Fruit fly (Drosophila melanogaster) whole organism: ENCODE results near the gene CG11106.

Experiments
- CG8478 ChIP-seq: fragments of >200 bp; optimal IDR thresholded peaks from 2 replicates; lab custom pipeline; 2018; ENCODE audit warnings: inconsistent platforms
- Dll ChIP-seq: fragments of >200 bp; optimal IDR thresholded peaks from 2 replicates; lab custom pipeline; 2017
- EcR ChIP-seq, 2 experiments: fragments of >200 bp; optimal IDR thresholded peaks; 2 replicates each; lab custom pipeline; 2017; ENCODE audit warnings: missing biosample characterization in 2 of 2, missing genetic modification characterization in 2 of 2, missing genetic modification reagents in 2 of 2
- pan ChIP-seq: fragments of >200 bp; optimal IDR thresholded peaks from 2 replicates; lab custom pipeline; 2017
- psq ChIP-seq: fragments of >200 bp; optimal IDR thresholded peaks from 2 replicates; lab custom pipeline; 2017
- usp ChIP-seq: fragments of >200 bp; optimal IDR thresholded peaks from 2 replicates; lab custom pipeline; 2017; ENCODE audit warnings: missing biosample characterization, missing genetic modification characterization, mixed read lengths

- TF ChIP-seq usp (GFP tag; lab: Kevin White, UChicago) (no peak), CG8478 (lab: Kevin White, UChicago) (no peak), pan (lab: Kevin White, UChicago) (no peak), Dll (no peak), psq (lab: Kevin White, UChicago) (no peak), EcR (GFP tag; optimal IDR thresholded peaks at IDR 0.05; lab: Kevin White, UChicago) (no peak)
Measured at dm6 chrX:11176073-11176472, 26.0 kb upstream of the CG11106 start.
